Worm (Caenorhabditis elegans) whole organism, L4 larva: ENCODE results near the gene C17G10.7.

ENCODE experiments used
- F10B5.3 ChIP-seq: sonication (generic microtip); optimal IDR thresholded peaks from 2 replicates; lab custom pipeline; 2016; ENCODE audit warnings: mild to moderate bottlenecking, missing genetic modification characterization, missing compliant biosample characterization
- F37D6.2 ChIP-seq: sonication (generic microtip); optimal IDR thresholded peaks from 2 replicates; lab custom pipeline; 2016; ENCODE audit warnings: mild to moderate bottlenecking, missing genetic modification characterization, missing compliant biosample characterization
- R02D3.7 ChIP-seq: fragments of 150-350 bp; sonication (generic microtip); optimal IDR thresholded peaks from 3 replicates; lab custom pipeline; 2014; ENCODE audit warnings: missing biosample characterization, missing genetic modification characterization
- Y105C5A.15 ChIP-seq: fragments of 200-800 bp; sonication (Bioruptor generic); IDR thresholded peaks from 2 replicates; pipeline ENCODE4 v1.3.6; 2022; ENCODE audit warnings: missing genetic modification characterization, missing compliant biosample characterization
- ZK337.2 ChIP-seq: fragments of 200-800 bp; sonication (Bioruptor generic); IDR thresholded peaks from 2 replicates; pipeline ENCODE4 v1.3.6; 2022; ENCODE audit warnings: missing genetic modification reagents, missing genetic modification characterization, missing compliant biosample characterization
- ZK546.5 ChIP-seq, 2 experiments: sonication (generic microtip); optimal IDR thresholded peaks; 2 replicates each; lab custom pipeline; 2017; ENCODE audit warnings: missing biosample characterization in 2 of 2, missing genetic modification characterization in 2 of 2
- aha-1 ChIP-seq: fragments of 150-350 bp; peaks from one replicate; lab custom pipeline; 2014; ENCODE audit warnings: missing biosample characterization, missing genetic modification characterization
- aly-2 ChIP-seq: sonication (generic microtip); optimal IDR thresholded peaks from 2 replicates; lab custom pipeline; 2018; ENCODE audit warnings: missing biosample characterization, missing genetic modification characterization
- ama-1 ChIP-seq: fragments of 150-350 bp; optimal IDR thresholded peaks from 2 replicates; lab custom pipeline; 2014; ENCODE audit warnings: inconsistent platforms, mixed read lengths
- arid-1 ChIP-seq: fragments of 200-800 bp; sonication (Bioruptor generic); conservative IDR thresholded peaks from 2 replicates; pipeline ENCODE4 v1.3.6; 2022; ENCODE audit warnings: missing genetic modification reagents, missing genetic modification characterization, missing compliant biosample characterization
- attf-4 ChIP-seq: sonication (generic microtip); optimal IDR thresholded peaks from 3 replicates; lab custom pipeline; 2017; ENCODE audit warnings: missing biosample characterization, missing genetic modification characterization
- ceh-28 ChIP-seq: fragments of 150-350 bp; optimal IDR thresholded peaks from 2 replicates; lab custom pipeline; 2014; ENCODE audit warnings: missing biosample characterization, missing genetic modification reagents, missing genetic modification characterization
- ceh-32 ChIP-seq: sonication (generic microtip); optimal IDR thresholded peaks from 2 replicates; lab custom pipeline; 2016; ENCODE audit warnings: mild to moderate bottlenecking, missing genetic modification characterization, missing compliant biosample characterization; ENCODE audit not compliant: poor library complexity
- ceh-44 ChIP-seq: fragments of 200-800 bp; sonication (Bioruptor generic); IDR thresholded peaks from 2 replicates; pipeline ENCODE4 v1.3.6; 2022; ENCODE audit warnings: missing genetic modification reagents, missing genetic modification characterization, missing compliant biosample characterization
- ces-1 ChIP-seq: fragments of 150-350 bp; sonication (generic microtip); optimal IDR thresholded peaks from 4 replicates; lab custom pipeline; 2014; ENCODE audit warnings: missing biosample characterization, missing genetic modification reagents, missing genetic modification characterization
- ctbp-1 ChIP-seq: fragments of 200-800 bp; sonication (Bioruptor generic); IDR thresholded peaks from 2 replicates; pipeline ENCODE4 v1.3.6; 2022; ENCODE audit warnings: missing genetic modification reagents, missing genetic modification characterization, missing compliant biosample characterization
- daf-16 ChIP-seq, 3 experiments: sonication (generic microtip); optimal IDR thresholded peaks; 2 replicates each; lab custom pipeline; 2016 to 2017; ENCODE audit warnings: missing genetic modification characterization in 3 of 3, missing genetic modification reagents in 3 of 3, mild to moderate bottlenecking in 2 of 3, missing compliant biosample characterization in 2 of 3, missing biosample characterization in 1 of 3, moderate library complexity in 1 of 3
- dmd-6 ChIP-seq: fragments of 200-800 bp; sonication (Bioruptor generic); IDR thresholded peaks from 2 replicates; pipeline ENCODE4 v1.3.6; 2022; ENCODE audit warnings: missing genetic modification reagents, missing genetic modification characterization, missing compliant biosample characterization
- duxl-1 ChIP-seq: sonication (generic microtip); optimal IDR thresholded peaks from 2 replicates; lab custom pipeline; 2016; ENCODE audit warnings: mild to moderate bottlenecking, missing genetic modification characterization, moderate library complexity, missing compliant biosample characterization; ENCODE audit not compliant: poor library complexity
- egl-27 ChIP-seq: sonication (generic microtip); optimal IDR thresholded peaks from 3 replicates; lab custom pipeline; 2017; ENCODE audit warnings: missing biosample characterization, missing genetic modification reagents, missing genetic modification characterization
- fkh-10 ChIP-seq: fragments of 150-350 bp; optimal IDR thresholded peaks from 2 replicates; lab custom pipeline; 2014; ENCODE audit warnings: missing biosample characterization, missing genetic modification reagents, missing genetic modification characterization
- fos-1 ChIP-seq: fragments of 150-350 bp; optimal IDR thresholded peaks from 2 replicates; lab custom pipeline; 2014; ENCODE audit warnings: missing biosample characterization, missing genetic modification characterization
- gei-8 ChIP-seq: fragments of 200-800 bp; sonication (Bioruptor generic); optimal IDR thresholded peaks from 2 replicates; lab custom pipeline; 2018; ENCODE audit warnings: mild to moderate bottlenecking, missing genetic modification characterization, missing compliant biosample characterization
- hlh-11 ChIP-seq: fragments of 200-800 bp; sonication (Bioruptor generic); optimal IDR thresholded peaks from 2 replicates; lab custom pipeline; 2018; ENCODE audit warnings: mild to moderate bottlenecking, missing genetic modification characterization, missing compliant biosample characterization
- hlh-30 ChIP-seq: sonication (generic microtip); optimal IDR thresholded peaks from 2 replicates; lab custom pipeline; 2017; ENCODE audit warnings: antibody characterized with exemption, mild to moderate bottlenecking, missing genetic modification characterization, missing compliant biosample characterization; ENCODE audit not compliant: insufficient read depth
- lin-29 ChIP-seq: fragments of 200-800 bp; sonication (Bioruptor generic); IDR thresholded peaks from 2 replicates; pipeline ENCODE4 v1.3.6; 2022; ENCODE audit warnings: missing genetic modification reagents, missing genetic modification characterization, missing compliant biosample characterization
- lin-39 ChIP-seq: fragments of 150-350 bp; optimal IDR thresholded peaks from 2 replicates; lab custom pipeline; 2014; ENCODE audit warnings: missing biosample characterization, missing genetic modification reagents, missing genetic modification characterization
- lir-3 ChIP-seq: sonication (generic microtip); optimal IDR thresholded peaks from 2 replicates; lab custom pipeline; 2016; ENCODE audit warnings: mild to moderate bottlenecking, missing genetic modification characterization, missing compliant biosample characterization
- lsy-2 ChIP-seq, 2 experiments: fragments of 150-350 bp in 1 of 2; sonication (generic microtip) in 1 of 2; optimal IDR thresholded peaks; 2 replicates each; lab custom pipeline; 2014 to 2017; ENCODE audit warnings: missing biosample characterization in 2 of 2, missing genetic modification characterization in 2 of 2
- madf-5 ChIP-seq, 2 experiments: fragments of 200-800 bp; sonication (Bioruptor generic); IDR thresholded peaks; 2 replicates each; pipeline ENCODE4 v1.3.6; 2022; ENCODE audit warnings: missing compliant biosample characterization in 2 of 2, missing genetic modification characterization in 2 of 2
- mep-1 ChIP-seq: fragments of 150-350 bp; sonication (generic microtip); optimal IDR thresholded peaks from 3 replicates; lab custom pipeline; 2014; ENCODE audit warnings: missing biosample characterization, missing genetic modification characterization
- mxl-3 ChIP-seq: fragments of 200-800 bp; sonication (Bioruptor generic); optimal IDR thresholded peaks from 2 replicates; lab custom pipeline; 2018; ENCODE audit warnings: mild to moderate bottlenecking, missing genetic modification characterization, missing compliant biosample characterization
- nhr-102 ChIP-seq: sonication (generic microtip); optimal IDR thresholded peaks from 2 replicates; lab custom pipeline; 2016; ENCODE audit warnings: mild to moderate bottlenecking, missing genetic modification characterization, moderate library complexity, missing compliant biosample characterization
- nhr-11 ChIP-seq: fragments of 150-350 bp; optimal IDR thresholded peaks from 2 replicates; lab custom pipeline; 2014; ENCODE audit warnings: missing biosample characterization, missing genetic modification characterization
- nhr-28 ChIP-seq: fragments of 150-350 bp; optimal IDR thresholded peaks from 2 replicates; lab custom pipeline; 2014; ENCODE audit warnings: missing biosample characterization, missing genetic modification characterization
- nhr-41 ChIP-seq: fragments of 200-800 bp; sonication (Bioruptor generic); IDR thresholded peaks from 2 replicates; pipeline ENCODE4 v1.3.6; 2022; ENCODE audit warnings: missing genetic modification reagents, missing genetic modification characterization, missing compliant biosample characterization
- nhr-42 ChIP-seq: fragments of 200-800 bp; sonication (Bioruptor generic); IDR thresholded peaks from 2 replicates; pipeline ENCODE4 v1.3.6; 2022; ENCODE audit warnings: missing genetic modification characterization, missing compliant biosample characterization
- nhr-48 ChIP-seq: sonication (generic microtip); optimal IDR thresholded peaks from 2 replicates; lab custom pipeline; 2016; ENCODE audit warnings: mild to moderate bottlenecking, missing genetic modification characterization, missing compliant biosample characterization
- nhr-6 ChIP-seq: fragments of 150-350 bp; optimal IDR thresholded peaks from 2 replicates; lab custom pipeline; 2014; ENCODE audit warnings: missing biosample characterization, missing genetic modification characterization
- pha-4 ChIP-seq, 2 experiments: fragments of 150-350 bp in 1 of 2; fragments of 200-800 bp in 1 of 2; sonication (Bioruptor generic) in 1 of 2; IDR thresholded peaks in 1 of 2; optimal IDR thresholded peaks in 1 of 2; 2 replicates each; pipeline versions ENCODE4 v1.3.6 to Lab custom; 2014 to 2022; ENCODE audit warnings: missing genetic modification characterization in 2 of 2, missing genetic modification reagents in 2 of 2, missing biosample characterization in 1 of 2, missing compliant biosample characterization in 1 of 2
- rbr-2 ChIP-seq: sonication (generic microtip); optimal IDR thresholded peaks from 2 replicates; lab custom pipeline; 2016; ENCODE audit warnings: missing genotype, missing genetic modification characterization, missing compliant biosample characterization
- sdz-12 ChIP-seq: fragments of 200-800 bp; sonication (Bioruptor generic); optimal IDR thresholded peaks from 2 replicates; lab custom pipeline; 2018; ENCODE audit warnings: mild to moderate bottlenecking, missing genetic modification characterization, missing compliant biosample characterization
- skn-1 ChIP-seq: fragments of 150-350 bp; optimal IDR thresholded peaks from 2 replicates; lab custom pipeline; 2014; ENCODE audit warnings: missing biosample characterization, missing genetic modification characterization
- snpc-4 ChIP-seq: fragments of 150-350 bp; optimal IDR thresholded peaks from 2 replicates; lab custom pipeline; 2014; ENCODE audit warnings: missing biosample characterization, missing genetic modification characterization
- spr-3 ChIP-seq: fragments of 200-800 bp; sonication (Bioruptor generic); optimal IDR thresholded peaks from 2 replicates; lab custom pipeline; 2018; ENCODE audit warnings: mild to moderate bottlenecking, missing genetic modification characterization, missing compliant biosample characterization
- tag-97 ChIP-seq: fragments of 200-800 bp; sonication (Bioruptor generic); IDR thresholded peaks from 2 replicates; pipeline ENCODE4 v1.3.6; 2022; ENCODE audit warnings: missing genetic modification characterization, missing compliant biosample characterization
- unc-130 ChIP-seq: sonication (generic microtip); optimal IDR thresholded peaks from 2 replicates; lab custom pipeline; 2016; ENCODE audit warnings: missing genetic modification reagents, missing genetic modification characterization, missing compliant biosample characterization
- unc-39 ChIP-seq: sonication (generic microtip); optimal IDR thresholded peaks from 2 replicates; lab custom pipeline; 2017; ENCODE audit warnings: missing biosample characterization, missing genetic modification characterization
- vab-7 ChIP-seq: fragments of 200-800 bp; sonication (Bioruptor generic); IDR thresholded peaks from 2 replicates; pipeline ENCODE4 v1.3.6; 2022; ENCODE audit warnings: missing genetic modification reagents, missing genetic modification characterization, missing compliant biosample characterization
- zip-2 ChIP-seq: fragments of 150-350 bp; optimal IDR thresholded peaks from 2 replicates; lab custom pipeline; 2014; ENCODE audit warnings: missing biosample characterization, missing genetic modification characterization
- ztf-11 ChIP-seq: fragments of 150-350 bp; optimal IDR thresholded peaks from 2 replicates; lab custom pipeline; 2014; ENCODE audit warnings: missing biosample characterization, missing genetic modification characterization
- ztf-7 ChIP-seq: fragments of 150-350 bp; optimal IDR thresholded peaks from 2 replicates; lab custom pipeline; 2014; ENCODE audit warnings: missing biosample characterization, missing genetic modification characterization

C17G10.7 gene

DNA sequence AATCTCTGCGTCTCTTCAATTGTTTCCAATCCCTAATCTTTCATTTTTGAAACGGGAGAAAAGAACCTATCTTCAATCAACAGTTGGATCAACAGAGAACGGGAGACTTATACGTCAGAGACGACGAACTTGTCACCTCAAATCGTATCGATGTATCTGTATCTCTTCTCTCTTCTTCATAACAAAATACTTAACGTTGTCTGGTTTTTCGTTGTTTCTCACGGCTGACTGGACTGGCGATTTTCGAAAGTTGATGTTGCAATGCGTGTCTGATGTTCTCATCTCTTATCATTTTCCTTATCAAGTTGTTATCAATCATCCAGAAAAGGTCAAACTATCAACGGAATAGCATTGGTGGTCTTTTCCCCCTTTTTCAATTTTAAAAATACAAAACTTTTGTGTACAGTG lies 2.1 kb downstream of the C17G10.7 start (continued):
- no peak for TF ChIP-seq hlh-30 (tag; lab: Kevin White, UChicago)
- TF ChIP-seq spr-3 (GFP tag; lab: Kevin White, UChicago) = no peak
- TF ChIP-seq F10B5.3 = no peak
- TF ChIP-seq mxl-3 (GFP tag; lab: Kevin White, UChicago) = peak; percentile 58
- TF ChIP-seq ctbp-1 (GFP tag; lab: Robert Waterston, UW) = no peak
- no peak for TF ChIP-seq rbr-2 (tag; lab: Kevin White, UChicago)
- peak; percentile 90 for TF ChIP-seq hlh-11 (tag; lab: Kevin White, UChicago)
- TF ChIP-seq egl-27 (tag; lab: Kevin White, UChicago) = no peak
- TF ChIP-seq duxl-1 (tag; lab: Kevin White, UChicago) = no peak
- TF ChIP-seq ama-1 (lab: Kevin White, UChicago) = no peak
- TF ChIP-seq daf-16 (GFP tag; optimal IDR thresholded peaks at IDR 0.05; lab: Kevin White, UChicago) = no peak
- TF ChIP-seq daf-16 (tag; optimal IDR thresholded peaks at IDR 0.05; lab: Kevin White, UChicago) = peak; percentile 60
- no peak for TF ChIP-seq tag-97 (GFP tag; lab: Robert Waterston, UW)
- no peak for TF ChIP-seq ZK546.5 (tag; optimal IDR thresholded peaks at IDR 0.05; lab: Kevin White, UChicago)
- no peak for TF ChIP-seq lir-3 (tag; lab: Kevin White, UChicago)
- TF ChIP-seq mep-1 (tag; lab: Kevin White, UChicago) = peak; percentile 72
- no peak for TF ChIP-seq lin-29 (GFP tag; lab: Robert Waterston, UW)
- peak; percentile 91 for TF ChIP-seq nhr-48
- peak; percentile 98 for TF ChIP-seq aha-1 (tag; lab: Kevin White, UChicago)
- TF ChIP-seq nhr-28 (tag; lab: Kevin White, UChicago) = peak; percentile 93
- TF ChIP-seq vab-7 = no peak
- TF ChIP-seq gei-8 (GFP tag; lab: Kevin White, UChicago) = no peak
- no peak for TF ChIP-seq snpc-4
- no peak for TF ChIP-seq ceh-32 (tag; lab: Kevin White, UChicago)
- TF ChIP-seq dmd-6 (GFP tag; lab: Robert Waterston, UW) = peak; percentile 63
- no peak for TF ChIP-seq R02D3.7 (tag; lab: Kevin White, UChicago)
- TF ChIP-seq skn-1 = no peak
- TF ChIP-seq ztf-7 (tag; lab: Kevin White, UChicago) = no peak
- no peak for TF ChIP-seq fkh-10 (GFP tag; lab: Kevin White, UChicago)
- TF ChIP-seq Y105C5A.15 = no peak
- TF ChIP-seq madf-5 (GFP tag; IDR thresholded peaks at IDR 0.05; lab: Robert Waterston, UW) = no peak
- TF ChIP-seq nhr-102 (tag; lab: Kevin White, UChicago) = no peak
- no peak for TF ChIP-seq zip-2 (tag; lab: Kevin White, UChicago)
- TF ChIP-seq aly-2 (tag; lab: Kevin White, UChicago) = no peak
- no peak for TF ChIP-seq nhr-41 (GFP tag; lab: Robert Waterston, UW)
- TF ChIP-seq arid-1 (GFP tag; lab: Robert Waterston, UW) = no peak
- no peak for TF ChIP-seq F37D6.2 (tag; lab: Kevin White, UChicago)
- no peak for TF ChIP-seq nhr-42
- TF ChIP-seq ceh-44 (GFP tag; lab: Robert Waterston, UW) = no peak
- TF ChIP-seq attf-4 = no peak
- TF ChIP-seq lsy-2 (tag; optimal IDR thresholded peaks at IDR 0.05; lab: Kevin White, UChicago) = peak; percentile 23 to 45
- TF ChIP-seq unc-39 (tag; lab: Kevin White, UChicago) = no peak
- TF ChIP-seq pha-4 (GFP tag; IDR thresholded peaks at IDR 0.05; lab: Robert Waterston, UW) = no peak
- no peak for TF ChIP-seq pha-4 (tag; optimal IDR thresholded peaks at IDR 0.05; lab: Kevin White, UChicago)
- TF ChIP-seq ztf-11 (tag; lab: Kevin White, UChicago) = no peak
- TF ChIP-seq sdz-12 (GFP tag; lab: Kevin White, UChicago) = no peak
- TF ChIP-seq lin-39 (tag; lab: Kevin White, UChicago) = no peak
- TF ChIP-seq ces-1 (GFP tag; lab: Kevin White, UChicago) = no peak
- no peak for TF ChIP-seq ZK337.2
- peak; percentile 21 for TF ChIP-seq ceh-28 (tag; lab: Kevin White, UChicago)
- TF ChIP-seq nhr-6 = peak; percentile 47
- no peak for TF ChIP-seq fos-1 (tag; lab: Kevin White, UChicago)
- TF ChIP-seq unc-130 (GFP tag; lab: Kevin White, UChicago) = no peak
- no peak for TF ChIP-seq nhr-11 (tag; lab: Kevin White, UChicago)
